Worm (Caenorhabditis elegans): ENCODE measurements around the gene eri-1.

eri-1 gene

ce11 chrIV:455484-455883 is 35.7 kb upstream of the eri-1 start, which contains the start of gene M04G7.1:
Gene M04G7.1 (plus strand): TSS chrIV:455784.
- TF ChIP-seq F37D6.2 (tag; optimal IDR thresholded peaks at IDR 0.05) (no peak), F44E2.7 (GFP tag; IDR thresholded peaks at IDR 0.05) (no peak), ces-1 (GFP tag; optimal IDR thresholded peaks at IDR 0.05) (no peak), lin-38 (GFP tag; IDR thresholded peaks at IDR 0.05) (no peak), nhr-76 (tag; optimal IDR thresholded peaks at IDR 0.05) (no peak), F49E8.2 (tag; optimal IDR thresholded peaks at IDR 0.05; ENCODE audit: borderline replicate concordance) (no peak), unc-39 (tag; optimal IDR thresholded peaks at IDR 0.05) (no peak), D1046.2 (GFP tag; IDR thresholded peaks at IDR 0.05) (no peak), ceh-20 (GFP tag; IDR thresholded peaks at IDR 0.05) (no peak), lin-39 (tag; optimal IDR thresholded peaks at IDR 0.05) (no peak), ceh-32 (tag; optimal IDR thresholded peaks at IDR 0.05; ENCODE audit: poor library complexity) (no peak), ztf-11 (tag; optimal IDR thresholded peaks at IDR 0.05) (no peak), set-16 (GFP tag; IDR thresholded peaks at IDR 0.05) (no peak), dmd-9 (GFP tag; IDR thresholded peaks at IDR 0.05) (no peak)

ce11 chrIV:454816-455215 is 35.1 kb upstream of the eri-1 start, which contains the start of the genes Y66H1A.8 and M04G7.5:
Gene Y66H1A.8 (minus strand): TSS chrIV:454916.
Gene M04G7.5 (plus strand): TSS chrIV:455073.
- TF ChIP-seq aha-1 (tag) (no peak), D1046.2 (GFP tag; IDR thresholded peaks at IDR 0.05) (no peak), dmd-8 (GFP tag; IDR thresholded peaks at IDR 0.05) (no peak), tag-97 (GFP tag; IDR thresholded peaks at IDR 0.05) (no peak), unc-62 (GFP tag; optimal IDR thresholded peaks at IDR 0.05 in 1 of 2) (no peak), unc-62 (tag; optimal IDR thresholded peaks at IDR 0.05) (no peak), tra-1 (GFP tag; IDR thresholded peaks at IDR 0.05) (no peak), daf-12 (tag; optimal IDR thresholded peaks at IDR 0.05) (no peak), mes-2 (tag; optimal IDR thresholded peaks at IDR 0.05; ENCODE audit: poor library complexity, severe bottlenecking) (no peak), pqm-1 (tag; optimal IDR thresholded peaks at IDR 0.05) (no peak), gei-8 (GFP tag; optimal IDR thresholded peaks at IDR 0.05) (no peak), R02D3.7 (tag; optimal IDR thresholded peaks at IDR 0.05) (no peak), nhr-48 (tag; optimal IDR thresholded peaks at IDR 0.05) (no peak)

ce11 chrIV:445377-445776 is 25.6 kb upstream of the eri-1 start, which contains the start of gene dpm-1:
Gene dpm-1 (plus strand): TSS chrIV:445677.
- TF ChIP-seq lsy-2 (tag; optimal IDR thresholded peaks at IDR 0.05) (no peak), aha-1 (tag) (no peak), Y5F2A.4 (GFP tag; optimal IDR thresholded peaks at IDR 0.05) (no peak)

- TF ChIP-seq rbr-2 (tag; optimal IDR thresholded peaks at IDR 0.05) = peak; percentile 82
- peak; percentile 77 for TF ChIP-seq nhr-77 (tag; optimal IDR thresholded peaks at IDR 0.05)
- peak; percentile 55 for TF ChIP-seq nhr-102 (tag; optimal IDR thresholded peaks at IDR 0.05)
- TF ChIP-seq mdl-1 (tag; optimal IDR thresholded peaks at IDR 0.05) = peak in 1 of 2 experiments; percentile 62
- TF ChIP-seq mxl-2 (GFP tag; conservative IDR thresholded peaks at IDR 0.05) = no peak
- TF ChIP-seq nhr-111 (GFP tag; optimal IDR thresholded peaks at IDR 0.05) = no peak
- no peak for TF ChIP-seq egl-43 (GFP tag; IDR thresholded peaks at IDR 0.05)
- no peak for TF ChIP-seq ctbp-1 (GFP tag; IDR thresholded peaks at IDR 0.05)
- peak; percentile 75 for TF ChIP-seq hlh-30 (tag; optimal IDR thresholded peaks at IDR 0.05; ENCODE audit: insufficient read depth)
- TF ChIP-seq dmd-8 (GFP tag; IDR thresholded peaks at IDR 0.05) = no peak
- no peak for TF ChIP-seq set-16 (GFP tag; IDR thresholded peaks at IDR 0.05)
- TF ChIP-seq ztf-7 (tag; optimal IDR thresholded peaks at IDR 0.05) = peak; percentile 31
- peak; percentile 94 for TF ChIP-seq mes-2 (tag; optimal IDR thresholded peaks at IDR 0.05; ENCODE audit: poor library complexity, severe bottlenecking)
- TF ChIP-seq duxl-1 (tag; optimal IDR thresholded peaks at IDR 0.05; ENCODE audit: poor library complexity) = peak; percentile 52
- peak; percentile 62 for TF ChIP-seq hlh-11 (tag; optimal IDR thresholded peaks at IDR 0.05)
- TF ChIP-seq T20F7.1 (GFP tag; optimal IDR thresholded peaks at IDR 0.05) = peak; percentile 81
- peak; percentile 65 for TF ChIP-seq nhr-11 (tag; optimal IDR thresholded peaks at IDR 0.05)
- no peak for TF ChIP-seq aly-2 (tag; optimal IDR thresholded peaks at IDR 0.05)
- peak; percentile 99 for TF ChIP-seq lin-38 (GFP tag; IDR thresholded peaks at IDR 0.05)
- no peak for TF ChIP-seq zip-2 (tag; optimal IDR thresholded peaks at IDR 0.05)
- TF ChIP-seq snpc-1.2 (GFP tag; IDR thresholded peaks at IDR 0.05) = 0 out of 2 replicates have a peak, but pooled peaks have one; percentile 32
- TF ChIP-seq hmg-1.1 (GFP tag; IDR thresholded peaks at IDR 0.05) = peak; percentile 71
- no peak for TF ChIP-seq pha-4 (GFP tag; IDR thresholded peaks at IDR 0.05)
- peak; percentile 24 for TF ChIP-seq pha-4 (tag; optimal IDR thresholded peaks at IDR 0.05)
Observed at ce11 chrIV:443622-444021, 23.9 kb upstream of the eri-1 start, which contains the start of gene mrpl-55. Gene mrpl-55 (plus strand): TSS chrIV:443985.

Measured in whole organism, L4 larva.